Fruit fly (Drosophila melanogaster): ENCODE measurements around the gene Ppox.

The Ppox gene

DNA sequence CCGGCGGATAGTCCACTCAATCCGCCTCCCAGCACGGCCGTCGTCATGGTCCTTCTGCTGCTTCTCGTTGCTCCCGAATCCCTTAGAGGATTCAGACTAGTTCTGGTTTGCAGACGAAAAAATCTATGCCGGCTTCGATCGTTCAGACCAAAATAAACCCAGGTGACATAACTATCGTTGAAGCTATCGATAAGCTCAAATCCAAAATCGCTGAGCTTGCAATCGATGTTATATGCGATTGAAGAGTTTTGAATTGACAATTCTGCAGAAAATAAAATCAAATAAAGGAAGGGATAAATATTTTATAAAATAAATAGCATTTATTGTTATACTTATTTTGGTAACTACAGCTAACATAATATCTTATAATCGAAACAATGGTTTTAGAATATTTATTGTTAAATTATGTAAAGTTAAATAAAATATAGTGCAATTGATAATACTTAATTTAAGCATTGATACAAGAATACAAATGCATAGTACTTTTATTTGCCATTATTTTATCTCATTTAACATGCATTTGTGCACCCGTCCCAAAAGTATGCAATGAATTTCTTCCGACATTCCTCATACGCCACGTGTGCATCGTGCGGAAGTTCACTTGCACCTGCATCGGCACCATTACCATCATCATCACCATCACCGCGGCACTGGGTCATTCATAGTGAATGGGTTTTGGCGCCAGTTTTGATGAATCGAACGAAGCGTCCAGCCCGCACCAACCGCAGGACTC is at the start of gene Ppox:
Gene Ppox (minus strand): TSS at position 173 of the 733 bp plus-strand sequence.
- TF ChIP-seq usp (GFP tag; optimal IDR thresholded peaks at IDR 0.05) = no peak
- TF ChIP-seq Hr83 (GFP tag; optimal IDR thresholded peaks at IDR 0.05; ENCODE audit: poor library complexity, severe bottlenecking) = peak; percentile 25
- TF ChIP-seq Myc (optimal IDR thresholded peaks at IDR 0.05) = peak; percentile 10

DNA sequence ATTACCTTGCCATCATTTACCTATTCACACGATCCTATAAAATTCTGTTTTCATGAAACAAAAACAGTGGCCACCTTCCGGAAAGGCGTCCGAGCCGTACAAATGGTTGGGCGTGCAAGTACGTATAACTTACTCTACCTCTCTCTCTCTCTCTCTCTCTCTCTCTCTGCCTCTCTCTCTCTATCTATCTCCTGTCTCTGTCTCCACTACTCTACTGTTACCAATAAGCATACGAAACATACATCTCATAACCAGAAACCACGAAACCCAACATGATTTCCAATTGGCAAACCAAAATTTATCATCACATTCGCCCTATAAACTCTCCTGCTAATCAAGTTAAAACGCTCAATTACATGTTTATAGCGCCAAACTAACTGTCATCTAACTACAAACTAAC is 37.7 kb upstream of the Ppox start:
- TF ChIP-seq h (GFP tag; optimal IDR thresholded peaks at IDR 0.05) = no peak
- no peak for TF ChIP-seq Vsx2 (GFP tag; optimal IDR thresholded peaks at IDR 0.05; ENCODE audit: partially characterized antibody)
- no peak for TF ChIP-seq dmrt93B (GFP tag; optimal IDR thresholded peaks at IDR 0.05)
- no peak for TF ChIP-seq foxo (GFP tag; optimal IDR thresholded peaks at IDR 0.05)
- no peak for TF ChIP-seq Hr78 (GFP tag; optimal IDR thresholded peaks at IDR 0.05)
- no peak for TF ChIP-seq OdsH (GFP tag; optimal IDR thresholded peaks at IDR 0.05)

DNA sequence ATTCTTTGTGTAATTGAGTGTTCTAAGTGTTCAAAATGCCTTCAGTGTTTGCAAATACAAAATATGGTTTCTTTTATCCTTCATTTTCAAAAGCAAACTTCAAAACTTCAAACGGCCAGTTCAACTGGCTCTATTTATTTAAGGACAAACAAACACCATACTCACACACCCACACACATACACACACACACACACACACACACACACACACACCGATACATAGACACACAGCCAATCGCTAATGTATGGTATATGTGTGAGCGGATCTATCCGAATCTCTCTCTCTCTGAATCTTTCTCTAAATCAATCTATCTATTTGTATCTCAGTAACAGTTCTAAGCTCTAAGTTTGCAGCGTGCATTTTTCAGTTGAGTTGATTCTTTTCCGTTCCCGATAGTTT is 31.2 kb upstream of the Ppox start:
- TF ChIP-seq CrebA (GFP tag; optimal IDR thresholded peaks at IDR 0.05; ENCODE audit: borderline replicate concordance) (no peak), Dfd (GFP tag; optimal IDR thresholded peaks at IDR 0.05) (peak; percentile 82)

DNA sequence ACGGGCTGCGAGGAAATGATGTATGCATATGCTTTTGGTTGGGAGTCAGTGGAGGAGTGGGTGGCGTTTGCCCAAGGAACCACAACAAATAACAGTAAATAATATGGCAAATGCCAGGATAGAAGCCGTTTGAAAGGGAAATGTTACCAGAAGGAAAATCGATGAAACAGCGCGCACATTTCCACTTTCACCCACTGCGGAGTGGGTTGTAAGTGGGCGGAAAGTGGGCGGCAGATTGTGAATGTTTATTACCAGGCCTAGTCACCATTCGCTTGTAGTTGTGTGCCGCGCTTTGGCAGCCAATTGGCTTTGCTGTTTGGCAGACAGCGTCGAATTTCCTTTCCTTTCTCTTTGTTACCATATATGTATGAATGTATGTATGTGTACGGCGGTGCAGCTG is 10.0 kb upstream of the Ppox start:
- no peak for TF ChIP-seq tai (GFP tag; optimal IDR thresholded peaks at IDR 0.05)
- no peak for TF ChIP-seq brk (GFP tag; optimal IDR thresholded peaks at IDR 0.05)
- no peak for TF ChIP-seq dsf (GFP tag; optimal IDR thresholded peaks at IDR 0.05; ENCODE audit: borderline replicate concordance)
- TF ChIP-seq OdsH (GFP tag; optimal IDR thresholded peaks at IDR 0.05) = no peak

DNA sequence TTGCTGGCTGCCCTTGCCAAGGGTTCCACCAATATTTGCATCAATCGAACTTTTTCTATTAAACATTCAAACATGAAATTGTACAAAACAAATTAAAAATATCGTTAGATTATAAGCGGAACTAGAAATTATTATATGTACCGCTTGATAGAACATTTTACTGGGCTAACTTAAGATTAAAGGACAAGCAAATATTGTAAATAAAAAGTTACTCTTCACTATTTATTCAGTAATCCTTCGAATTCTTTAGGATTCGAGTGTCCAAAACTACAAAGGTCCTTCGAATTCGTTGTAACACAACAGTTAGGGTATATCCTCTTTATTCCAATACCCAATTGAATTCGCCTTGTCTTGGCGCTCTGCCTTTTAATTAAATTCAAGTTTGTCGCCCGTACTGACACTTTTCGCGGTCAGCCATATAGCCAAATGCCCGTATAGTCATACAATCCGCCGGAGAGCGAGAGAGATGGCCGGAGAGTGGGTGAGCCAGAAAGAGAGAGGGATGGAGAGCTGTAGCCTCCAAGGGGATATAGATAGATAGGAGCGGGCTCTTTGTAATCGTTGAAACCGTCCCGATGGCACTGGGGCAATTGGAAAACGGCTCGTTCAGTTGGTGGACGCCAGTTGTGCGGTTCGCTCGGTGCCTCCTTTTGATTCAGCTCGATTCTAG is 6.0 kb upstream of the Ppox start:
- TF ChIP-seq dmrt93B (GFP tag; optimal IDR thresholded peaks at IDR 0.05) (no peak), HLH106 (tag; optimal IDR thresholded peaks at IDR 0.05) (peak; percentile 18), Hnf4 (GFP tag; optimal IDR thresholded peaks at IDR 0.05) (no peak), Mio (GFP tag; optimal IDR thresholded peaks at IDR 0.05) (no peak)

DNA sequence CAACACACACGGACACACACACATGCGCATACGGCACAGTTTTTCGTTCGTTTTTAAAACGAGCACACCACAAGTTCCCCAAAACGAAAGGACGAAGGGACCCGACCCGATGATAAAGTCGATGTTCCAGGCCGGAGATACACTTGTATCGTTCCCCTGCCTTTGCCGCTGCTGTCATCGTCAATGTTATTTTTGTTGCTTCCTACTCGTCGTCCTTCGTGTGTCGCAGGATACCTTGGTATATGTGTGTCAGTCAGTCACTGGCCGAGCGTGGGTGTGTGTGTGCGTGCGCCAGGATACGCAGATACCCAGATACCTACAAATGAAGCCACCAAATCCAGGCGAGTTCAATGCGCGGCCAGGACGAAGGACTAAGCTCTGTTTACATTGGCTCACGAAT is 1.4 kb upstream of the Ppox start:
- TF ChIP-seq Mio (GFP tag; optimal IDR thresholded peaks at IDR 0.05) = no peak
- TF ChIP-seq rgr (GFP tag; optimal IDR thresholded peaks at IDR 0.05) = no peak
- TF ChIP-seq sage (GFP tag; optimal IDR thresholded peaks at IDR 0.05) = no peak
- no peak for TF ChIP-seq HLH106 (tag; optimal IDR thresholded peaks at IDR 0.05)
- no peak for TF ChIP-seq Vsx2 (GFP tag; optimal IDR thresholded peaks at IDR 0.05; ENCODE audit: partially characterized antibody)
- TF ChIP-seq lola (GFP tag; optimal IDR thresholded peaks at IDR 0.05) = no peak
- no peak for TF ChIP-seq tai (GFP tag; optimal IDR thresholded peaks at IDR 0.05)
- TF ChIP-seq N (GFP tag; optimal IDR thresholded peaks at IDR 0.05) = no peak
- TF ChIP-seq h (GFP tag; optimal IDR thresholded peaks at IDR 0.05) = no peak
- no peak for TF ChIP-seq usp (GFP tag; optimal IDR thresholded peaks at IDR 0.05)
- no peak for TF ChIP-seq Hr83 (GFP tag; optimal IDR thresholded peaks at IDR 0.05; ENCODE audit: poor library complexity, severe bottlenecking)
- no peak for TF ChIP-seq Sp1 (GFP tag; optimal IDR thresholded peaks at IDR 0.05)

DNA sequence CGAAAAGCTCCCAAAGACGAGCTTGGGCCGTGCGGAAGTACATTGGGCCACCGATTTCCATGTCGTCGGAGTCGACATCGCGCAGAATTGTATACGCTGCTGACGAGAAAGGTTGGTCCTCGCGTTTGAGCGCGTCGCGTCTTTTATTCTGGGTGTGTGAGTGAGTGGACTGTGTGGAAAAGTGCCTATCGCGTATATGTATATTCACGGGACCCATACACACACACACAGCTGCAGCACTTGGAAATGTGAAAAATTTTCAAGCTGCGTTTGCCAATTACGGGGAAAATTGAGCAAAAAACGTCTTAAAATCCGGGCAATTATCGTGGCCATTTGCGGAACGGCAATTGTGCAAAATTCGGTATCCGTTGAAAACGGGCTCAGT is 753 bp upstream of the Ppox start, which contains the start of gene slo:
Gene slo (plus strand): TSS at position 80 of the 385 bp plus-strand sequence.
- TF ChIP-seq usp (GFP tag; optimal IDR thresholded peaks at IDR 0.05) = no peak

DNA sequence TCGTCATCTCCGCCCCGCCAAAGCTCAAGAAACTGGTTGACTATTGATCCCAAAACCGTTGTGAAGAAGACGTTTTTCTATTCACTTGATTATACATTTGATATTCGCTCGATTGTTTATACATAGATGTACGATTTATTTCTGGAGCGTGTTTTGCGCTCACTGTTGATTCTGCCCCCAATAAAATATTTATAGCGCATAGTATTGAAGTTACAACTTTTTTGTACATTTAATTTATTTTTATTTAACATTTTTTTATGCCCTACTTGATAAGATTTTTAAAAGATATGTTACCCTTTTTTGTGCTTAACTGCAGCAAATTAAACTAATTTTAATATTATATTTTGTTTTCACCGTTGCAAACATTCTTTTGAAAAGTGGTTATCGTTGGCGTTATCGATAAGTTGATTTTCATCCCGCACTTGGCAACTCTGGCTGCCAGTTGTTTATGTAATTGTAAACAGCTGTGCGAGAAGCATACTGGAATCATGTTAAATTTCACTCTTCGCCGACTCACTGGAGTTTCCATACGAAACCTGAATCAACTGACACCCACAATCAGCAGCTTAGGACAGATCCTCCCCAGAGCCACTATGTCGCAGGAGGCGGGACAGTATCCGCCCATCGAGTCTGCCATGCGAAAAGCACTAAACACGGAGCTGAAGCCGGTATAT is 2.3 kb downstream of the Ppox start, which contains the start of gene CG31126:
Gene CG31126 (plus strand): TSS at position 449 of the 674 bp plus-strand sequence.
- no peak for TF ChIP-seq woc (GFP tag; optimal IDR thresholded peaks at IDR 0.05)
- no peak for TF ChIP-seq ey (GFP tag; optimal IDR thresholded peaks at IDR 0.05)
- TF ChIP-seq psq (GFP tag; optimal IDR thresholded peaks at IDR 0.05) = no peak
- no peak for TF ChIP-seq Mio (GFP tag; optimal IDR thresholded peaks at IDR 0.05)
- TF ChIP-seq br (GFP tag; optimal IDR thresholded peaks at IDR 0.05) = no peak
- TF ChIP-seq lola (GFP tag; optimal IDR thresholded peaks at IDR 0.05) = no peak
- no peak for TF ChIP-seq HLH106 (tag; optimal IDR thresholded peaks at IDR 0.05)
- TF ChIP-seq Vsx2 (GFP tag; optimal IDR thresholded peaks at IDR 0.05; ENCODE audit: partially characterized antibody) = no peak
- no peak for TF ChIP-seq Hr78 (GFP tag; optimal IDR thresholded peaks at IDR 0.05)
- no peak for TF ChIP-seq dl (GFP tag; optimal IDR thresholded peaks at IDR 0.05; ENCODE audit: insufficient read depth in 1 of 2, partially characterized antibody in 2 of 2)
- TF ChIP-seq usp (GFP tag; optimal IDR thresholded peaks at IDR 0.05) = no peak
- no peak for TF ChIP-seq CG32264 (GFP tag; optimal IDR thresholded peaks at IDR 0.05)
- TF ChIP-seq sv (GFP tag; optimal IDR thresholded peaks at IDR 0.05) = no peak
- TF ChIP-seq Hr83 (GFP tag; optimal IDR thresholded peaks at IDR 0.05; ENCODE audit: poor library complexity, severe bottlenecking) = no peak
- TF ChIP-seq Dif (GFP tag; optimal IDR thresholded peaks at IDR 0.05; ENCODE audit: partially characterized antibody) = no peak
- no peak for TF ChIP-seq Jra (GFP tag; optimal IDR thresholded peaks at IDR 0.05)
- no peak for TF ChIP-seq GATAd (GFP tag; optimal IDR thresholded peaks at IDR 0.05)
- no peak for TF ChIP-seq N (GFP tag; optimal IDR thresholded peaks at IDR 0.05)
